Worm (Caenorhabditis elegans): Measurements from ENCODE around the gene srh-68.

DNA sequence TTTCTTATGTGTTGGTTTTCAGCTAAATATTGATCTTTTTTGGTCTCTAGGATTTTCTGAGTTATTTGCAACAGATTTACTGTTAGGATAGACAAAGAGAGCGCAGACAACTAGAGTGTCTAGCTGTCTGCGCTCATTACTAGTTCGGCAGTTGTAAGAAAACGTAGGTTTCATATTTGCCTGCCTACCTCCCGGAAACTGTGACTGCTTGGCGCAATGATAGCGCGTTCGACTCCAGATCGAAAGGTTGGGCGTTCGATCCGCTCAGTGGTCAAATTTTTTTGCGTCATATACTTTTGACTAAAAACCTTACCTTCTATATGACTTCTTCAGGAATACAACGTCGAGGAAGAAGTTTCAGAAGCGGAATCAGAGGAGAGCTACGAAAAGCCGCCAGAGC is 32.3 kb downstream of the srh-68 start:
- TF ChIP-seq him-1 (tag; optimal IDR thresholded peaks at IDR 0.05) (no peak), dao-5 (tag; optimal IDR thresholded peaks at IDR 0.05) (no peak), W03F9.2 (tag; optimal IDR thresholded peaks at IDR 0.05) (no peak)
